Worm (Caenorhabditis elegans) whole organism, young adult: ENCODE measurements around the gene C35A5.3.
A peak's percentile ranks its signal among the peaks of the same experiment; 100 is the strongest.

Source experiments
- B0261.1 ChIP-seq: sonication (generic microtip); optimal IDR thresholded peaks from 2 replicates; lab custom pipeline; 2016; ENCODE audit warnings: mild to moderate bottlenecking, missing genetic modification characterization, moderate library complexity, missing compliant biosample characterization
- B0336.3 ChIP-seq: fragments of 200-800 bp; sonication (Bioruptor generic); IDR thresholded peaks from 2 replicates; pipeline ENCODE4 v1.3.6; 2022; ENCODE audit warnings: missing genetic modification characterization, missing compliant biosample characterization
- D2030.7 ChIP-seq: fragments of 200-800 bp; sonication (Bioruptor generic); IDR thresholded peaks from 2 replicates; pipeline ENCODE4 v1.3.6; 2022; ENCODE audit warnings: missing genetic modification reagents, missing genetic modification characterization, missing compliant biosample characterization
- F10E7.11 ChIP-seq: sonication (generic microtip); optimal IDR thresholded peaks from 2 replicates; lab custom pipeline; 2017; ENCODE audit warnings: mild to moderate bottlenecking, missing genetic modification characterization, moderate library complexity, missing compliant biosample characterization
- F22D6.2 ChIP-seq: sonication (generic microtip); optimal IDR thresholded peaks from 2 replicates; lab custom pipeline; 2016; ENCODE audit warnings: mild to moderate bottlenecking, missing genetic modification characterization, missing compliant biosample characterization
- F33H1.4 ChIP-seq: fragments of 200-800 bp; sonication (Bioruptor generic); IDR thresholded peaks from 2 replicates; pipeline ENCODE4 v1.3.6; 2022; ENCODE audit warnings: missing genetic modification reagents, missing genetic modification characterization, missing compliant biosample characterization
- K11D2.4 ChIP-seq: fragments of 200-800 bp; sonication (Bioruptor generic); IDR thresholded peaks from 2 replicates; pipeline ENCODE4 v1.3.6; 2022; ENCODE audit warnings: missing genetic modification reagents, missing genetic modification characterization, missing compliant biosample characterization
- K12H6.12 ChIP-seq: fragments of 200-800 bp; sonication (Bioruptor generic); optimal IDR thresholded peaks from 2 replicates; lab custom pipeline; 2018; ENCODE audit warnings: mild to moderate bottlenecking, missing genetic modification characterization, missing compliant biosample characterization
- T07F8.4 ChIP-seq: sonication (generic microtip); optimal IDR thresholded peaks from 2 replicates; lab custom pipeline; 2016; ENCODE audit warnings: mild to moderate bottlenecking, missing genetic modification characterization, moderate library complexity, missing compliant biosample characterization
- ZK185.1 ChIP-seq: sonication (generic microtip); optimal IDR thresholded peaks from 2 replicates; lab custom pipeline; 2016; ENCODE audit warnings: mild to moderate bottlenecking, missing genetic modification characterization, missing compliant biosample characterization; ENCODE audit not compliant: poor library complexity, severe bottlenecking
- ama-1 ChIP-seq, 3 experiments: fragments of 150-350 bp in 1 of 3; sonication (generic microtip) in 2 of 3; optimal IDR thresholded peaks; 2 replicates each; lab custom pipeline; 2014 to 2018; ENCODE audit warnings: missing biosample characterization in 2 of 3, missing genetic modification characterization in 2 of 3, missing genetic modification reagents in 2 of 3
- attf-3 ChIP-seq: fragments of 200-800 bp; sonication (Bioruptor generic); conservative IDR thresholded peaks from 2 replicates; pipeline ENCODE4 v1.3.6; 2022; ENCODE audit warnings: missing genetic modification reagents, missing genetic modification characterization, missing compliant biosample characterization
- attf-5 ChIP-seq: fragments of 200-800 bp; sonication (Bioruptor generic); optimal IDR thresholded peaks from 2 replicates; lab custom pipeline; 2018; ENCODE audit warnings: mild to moderate bottlenecking, missing genetic modification characterization, missing compliant biosample characterization
- cebp-1 ChIP-seq, 2 experiments: fragments of 200-800 bp in 1 of 2; sonication (Bioruptor generic) in 1 of 2; sonication (generic microtip) in 1 of 2; IDR thresholded peaks in 1 of 2; optimal IDR thresholded peaks in 1 of 2; 2 replicates each; pipeline versions ENCODE4 v1.3.6 to Lab custom; 2017 to 2022; ENCODE audit warnings: missing compliant biosample characterization in 2 of 2, missing genetic modification characterization in 2 of 2, mild to moderate bottlenecking in 1 of 2, missing genetic modification reagents in 1 of 2, moderate library complexity in 1 of 2
- cebp-2 ChIP-seq: fragments of 200-800 bp; sonication (Bioruptor generic); IDR thresholded peaks from 2 replicates; pipeline ENCODE4 v1.3.6; 2022; ENCODE audit warnings: missing genetic modification characterization, missing compliant biosample characterization
- ceh-40 ChIP-seq: fragments of 200-800 bp; sonication (Bioruptor generic); IDR thresholded peaks from 2 replicates; pipeline ENCODE4 v1.3.6; 2022; ENCODE audit warnings: missing genetic modification characterization, missing compliant biosample characterization
- ceh-79 ChIP-seq: sonication (generic microtip); optimal IDR thresholded peaks from 2 replicates; lab custom pipeline; 2017; ENCODE audit warnings: mild to moderate bottlenecking, missing genetic modification characterization, missing compliant biosample characterization
- ceh-91 ChIP-seq: fragments of 200-800 bp; sonication (Bioruptor generic); IDR thresholded peaks from 2 replicates; pipeline ENCODE4 v1.3.6; 2022; ENCODE audit warnings: missing genetic modification reagents, missing genetic modification characterization, missing compliant biosample characterization
- dox-1 ChIP-seq: fragments of 200-800 bp; sonication (Bioruptor generic); IDR thresholded peaks from 2 replicates; pipeline ENCODE4 v1.3.6; 2022; ENCODE audit warnings: missing genetic modification reagents, missing genetic modification characterization, missing compliant biosample characterization
- ekl-4 ChIP-seq: fragments of 200-800 bp; sonication (Bioruptor generic); IDR thresholded peaks from 2 replicates; pipeline ENCODE4 v1.3.6; 2022; ENCODE audit warnings: missing genetic modification reagents, missing genetic modification characterization, missing compliant biosample characterization
- ets-4 ChIP-seq: fragments of 200-800 bp; sonication (Bioruptor generic); optimal IDR thresholded peaks from 2 replicates; lab custom pipeline; 2018; ENCODE audit warnings: mild to moderate bottlenecking, missing genetic modification characterization, missing compliant biosample characterization
- fkh-3 ChIP-seq: sonication (generic microtip); optimal IDR thresholded peaks from 2 replicates; lab custom pipeline; 2016; ENCODE audit warnings: mild to moderate bottlenecking, missing genetic modification characterization, missing compliant biosample characterization
- gei-17 ChIP-seq: fragments of 200-800 bp; sonication (Bioruptor generic); optimal IDR thresholded peaks from 2 replicates; lab custom pipeline; 2018; ENCODE audit warnings: mild to moderate bottlenecking, missing genetic modification characterization, missing compliant biosample characterization
- him-1 ChIP-seq: sonication (generic microtip); optimal IDR thresholded peaks from 2 replicates; lab custom pipeline; 2016; ENCODE audit warnings: missing genotype, missing genetic modification reagents, missing genetic modification characterization, missing compliant biosample characterization
- hlh-26 ChIP-seq: fragments of 200-800 bp; sonication (Bioruptor generic); conservative IDR thresholded peaks from 2 replicates; pipeline ENCODE4 v1.3.6; 2022; ENCODE audit warnings: missing genetic modification reagents, missing genetic modification characterization, missing compliant biosample characterization
- hrde-1 ChIP-seq: sonication (generic microtip); optimal IDR thresholded peaks from 2 replicates; lab custom pipeline; 2016; ENCODE audit warnings: missing genetic modification characterization, mild to moderate bottlenecking, missing compliant biosample characterization, moderate library complexity, missing genotype, missing genetic modification reagents, borderline replicate concordance
- let-607 ChIP-seq, 2 experiments: fragments of 200-800 bp in 1 of 2; sonication (Bioruptor generic) in 1 of 2; sonication (generic microtip) in 1 of 2; optimal IDR thresholded peaks; 2 replicates each; lab custom pipeline; 2016 to 2018; ENCODE audit warnings: mild to moderate bottlenecking in 2 of 2, missing compliant biosample characterization in 2 of 2, missing genetic modification characterization in 2 of 2, moderate library complexity in 2 of 2, missing genotype in 1 of 2
- lin-54 ChIP-seq: fragments of 200-800 bp; sonication (Bioruptor generic); optimal IDR thresholded peaks from 2 replicates; lab custom pipeline; 2018; ENCODE audit warnings: mild to moderate bottlenecking, missing genetic modification characterization, missing compliant biosample characterization
- lsy-27 ChIP-seq: sonication (generic microtip); optimal IDR thresholded peaks from 2 replicates; lab custom pipeline; 2017; ENCODE audit warnings: missing genetic modification characterization, mild to moderate bottlenecking, missing compliant biosample characterization, antibody characterized with exemption, missing genotype, borderline replicate concordance; ENCODE audit not compliant: insufficient read depth
- madf-10 ChIP-seq: sonication (generic microtip); optimal IDR thresholded peaks from 2 replicates; lab custom pipeline; 2016; ENCODE audit warnings: mild to moderate bottlenecking, missing genetic modification characterization, missing compliant biosample characterization
- nfya-1 ChIP-seq: sonication (generic microtip); optimal IDR thresholded peaks from 2 replicates; lab custom pipeline; 2017; ENCODE audit warnings: antibody characterized with exemption, missing compliant biosample characterization, missing genetic modification characterization, borderline replicate concordance; ENCODE audit not compliant: insufficient read depth
- nhr-80 ChIP-seq: sonication (generic microtip); optimal IDR thresholded peaks from 2 replicates; lab custom pipeline; 2016; ENCODE audit warnings: missing genetic modification characterization, missing compliant biosample characterization
- pbrm-1 ChIP-seq: fragments of 200-800 bp; sonication (Bioruptor generic); IDR thresholded peaks from 2 replicates; pipeline ENCODE4 v1.3.6; 2022; ENCODE audit warnings: missing genetic modification reagents, missing genetic modification characterization, missing compliant biosample characterization
- tlf-1 ChIP-seq: fragments of 200-800 bp; sonication (Bioruptor generic); optimal IDR thresholded peaks from 2 replicates; lab custom pipeline; 2018; ENCODE audit warnings: mild to moderate bottlenecking, missing genetic modification characterization, missing compliant biosample characterization
- ztf-3 ChIP-seq: fragments of 200-800 bp; sonication (Bioruptor generic); optimal IDR thresholded peaks from 2 replicates; lab custom pipeline; 2018; ENCODE audit warnings: mild to moderate bottlenecking, missing genetic modification characterization, missing compliant biosample characterization

C35A5.3 gene

DNA sequence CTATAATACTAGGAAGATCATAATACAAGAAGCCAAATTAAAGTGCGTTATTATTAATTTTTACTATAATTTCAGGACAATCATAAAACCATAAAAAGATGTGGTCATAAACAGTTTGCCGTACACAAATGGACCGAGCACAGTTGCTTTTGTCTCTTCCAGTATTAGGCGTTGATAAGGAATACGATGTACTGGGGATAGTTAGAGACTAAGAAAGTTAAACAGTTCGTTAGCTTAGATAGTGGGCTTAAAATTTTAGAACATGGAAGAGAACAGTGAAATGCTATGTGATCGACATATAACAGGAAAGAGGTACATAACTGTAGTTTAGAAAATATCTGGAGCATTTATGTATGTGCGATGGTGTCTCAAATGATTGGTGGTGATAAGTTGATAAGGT, 15.8 kb downstream of the C35A5.3 start:
- no peak for TF ChIP-seq tlf-1 (GFP tag; lab: Kevin White, UChicago)
- TF ChIP-seq madf-10 (tag; lab: Kevin White, UChicago) = no peak
- TF ChIP-seq lsy-27 (tag; lab: Kevin White, UChicago) = no peak
- TF ChIP-seq nhr-80 (tag; lab: Kevin White, UChicago) = peak; percentile 80

- TF ChIP-seq ztf-3 (GFP tag; lab: Kevin White, UChicago) = no peak
- TF ChIP-seq let-607 (tag; optimal IDR thresholded peaks at IDR 0.05; lab: Kevin White, UChicago) = no peak
- no peak for TF ChIP-seq ekl-4 (GFP tag; lab: Robert Waterston, UW)
- TF ChIP-seq D2030.7 (GFP tag; lab: Robert Waterston, UW) = no peak
- no peak for TF ChIP-seq ceh-91 (GFP tag; lab: Robert Waterston, UW)
- no peak for TF ChIP-seq F33H1.4 (GFP tag; lab: Robert Waterston, UW)
- no peak for TF ChIP-seq T07F8.4 (tag; lab: Kevin White, UChicago)
- TF ChIP-seq B0261.1 (tag; lab: Kevin White, UChicago) = no peak
- TF ChIP-seq attf-3 (GFP tag; lab: Robert Waterston, UW) = no peak
- no peak for TF ChIP-seq K12H6.12 (tag; lab: Kevin White, UChicago)
Observed at ce11 chrV:10484640-10485039, 16.6 kb downstream of the C35A5.3 start, which contains the start of gene Y32F6B.1. Y32F6B.1 (minus strand) TSS chrV:10484740.

DNA sequence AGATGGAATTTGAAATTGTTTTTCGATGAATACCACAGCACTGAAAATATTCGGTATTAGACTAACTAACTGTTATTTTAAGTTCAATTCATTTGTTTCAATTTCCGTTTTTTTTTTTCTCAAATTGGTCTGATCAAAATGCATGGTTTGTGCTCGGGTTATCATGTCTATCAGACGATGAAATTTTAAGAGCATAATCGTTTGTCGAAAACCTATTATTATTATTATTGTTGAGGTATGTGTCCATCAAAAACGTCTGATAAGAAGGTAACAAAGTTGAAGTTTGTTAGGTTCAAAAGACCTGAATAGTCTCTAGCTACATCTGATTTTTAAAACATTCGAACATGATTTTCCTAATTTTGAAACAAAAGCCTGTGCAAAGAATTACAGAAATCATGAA, 17.2 kb downstream of the C35A5.3 start:
- TF ChIP-seq nfya-1 (tag; lab: Kevin White, UChicago) (no peak), lin-54 (GFP tag; lab: Kevin White, UChicago) (no peak), F10E7.11 (tag; lab: Kevin White, UChicago) (no peak), nhr-80 (tag; lab: Kevin White, UChicago) (peak; percentile 85)

DNA sequence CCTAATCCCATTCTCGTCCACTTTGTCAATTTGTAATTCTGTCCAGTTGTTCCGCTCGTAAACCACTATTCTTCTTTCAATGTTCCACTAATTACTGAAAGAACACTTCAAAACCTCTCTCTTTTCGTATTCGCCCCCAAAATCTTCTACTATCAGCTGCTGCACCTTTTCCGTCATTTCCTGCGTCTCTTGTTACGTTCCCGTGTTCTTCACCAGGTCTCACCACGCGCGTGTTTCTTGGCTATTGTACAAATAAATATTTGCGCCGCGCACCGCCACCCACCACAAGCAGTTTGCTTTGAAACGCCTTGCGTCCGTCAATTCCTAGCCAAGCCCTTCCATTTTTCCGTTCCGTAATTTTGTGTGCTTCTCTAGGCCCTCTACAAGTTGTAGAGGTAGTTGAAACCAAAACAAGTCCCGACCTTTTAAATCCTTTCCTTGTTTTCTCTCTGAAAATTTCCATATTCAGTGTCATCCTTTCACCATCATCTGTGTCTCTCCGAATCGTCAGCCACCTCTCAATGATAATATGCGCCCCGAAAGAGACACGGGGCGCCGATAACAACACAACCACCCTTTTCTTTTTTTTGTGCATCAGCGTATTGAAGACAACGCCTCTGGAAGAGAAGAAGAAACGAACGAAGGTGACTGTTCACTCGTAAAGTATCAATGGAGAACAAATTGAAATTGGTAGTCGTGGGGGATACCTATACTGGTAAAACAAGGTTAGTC, 22.9 kb downstream of the C35A5.3 start, which contains the start of the genes crp-1 and Y32F6B.9:
TSS of gene crp-1 (plus strand) at position 468 of the 732 bp plus-strand sequence.
TSS of gene Y32F6B.9 (plus strand) at position 603 of the 732 bp plus-strand sequence.
- TF ChIP-seq cebp-1 (GFP tag; IDR thresholded peaks at IDR 0.05; lab: Robert Waterston, UW) (no peak), cebp-1 (tag; optimal IDR thresholded peaks at IDR 0.05; lab: Kevin White, UChicago) (peak; percentile 13), hrde-1 (tag; lab: Kevin White, UChicago) (no peak), let-607 (tag; optimal IDR thresholded peaks at IDR 0.05; lab: Kevin White, UChicago) (peak in 1 of 2 experiments; percentile 27), hlh-26 (GFP tag; lab: Robert Waterston, UW) (no peak), ekl-4 (GFP tag; lab: Robert Waterston, UW) (no peak), nhr-80 (tag; lab: Kevin White, UChicago) (peak; percentile 55), attf-5 (no peak), dox-1 (GFP tag; lab: Robert Waterston, UW) (peak; percentile 47), B0336.3 (GFP tag; lab: Robert Waterston, UW) (0 out of 2 replicates have a peak, but pooled peaks have one; percentile 19), pbrm-1 (GFP tag; lab: Robert Waterston, UW) (no peak)

ce11 chrV:10476864-10477443, 24.2 kb downstream of the C35A5.3 start:
- no peak for TF ChIP-seq ceh-40 (GFP tag; lab: Robert Waterston, UW)
- no peak for TF ChIP-seq cebp-2
- TF ChIP-seq ets-4 = no peak
- no peak for TF ChIP-seq ceh-79 (tag; lab: Kevin White, UChicago)
- TF ChIP-seq hrde-1 (tag; lab: Kevin White, UChicago) = no peak
- TF ChIP-seq gei-17 (GFP tag; lab: Kevin White, UChicago) = no peak
- no peak for TF ChIP-seq fkh-3 (tag; lab: Kevin White, UChicago)
- TF ChIP-seq K11D2.4 (GFP tag; lab: Robert Waterston, UW) = no peak
- TF ChIP-seq cebp-1 (GFP tag; IDR thresholded peaks at IDR 0.05; lab: Robert Waterston, UW) = peak; percentile 51
- peak; percentile 85 for TF ChIP-seq cebp-1 (tag; optimal IDR thresholded peaks at IDR 0.05; lab: Kevin White, UChicago)
- TF ChIP-seq ceh-91 (GFP tag; lab: Robert Waterston, UW) = no peak
- no peak for TF ChIP-seq him-1
- TF ChIP-seq let-607 (tag; optimal IDR thresholded peaks at IDR 0.05; lab: Kevin White, UChicago) = no peak
- no peak for TF ChIP-seq F22D6.2 (tag; lab: Kevin White, UChicago)
- no peak for TF ChIP-seq B0261.1 (tag; lab: Kevin White, UChicago)
- TF ChIP-seq ZK185.1 = peak; percentile 8
- no peak for TF ChIP-seq attf-3 (GFP tag; lab: Robert Waterston, UW)
- peak; percentile 66 for TF ChIP-seq ama-1 (optimal IDR thresholded peaks at IDR 0.05; lab: Kevin White, UChicago)
- no peak for TF ChIP-seq ama-1 (GFP tag; optimal IDR thresholded peaks at IDR 0.05; lab: Kevin White, UChicago)
